Fruit fly (Drosophila melanogaster) whole organism, wandering third instar larva: ENCODE results near the gene Rab3-GAP.

ENCODE experiments used
- Dif ChIP-seq: fragments of 200-275, 200-300 bp; sonication (Bioruptor generic); optimal IDR thresholded peaks from 2 replicates; lab custom pipeline; 2018; ENCODE audit warnings: missing biosample characterization, missing genetic modification characterization; ENCODE audit not compliant: partially characterized antibody
- Hr78 ChIP-seq: fragments of >200 bp; optimal IDR thresholded peaks from 2 replicates; lab custom pipeline; 2017; ENCODE audit warnings: missing biosample characterization, missing genetic modification characterization
- Mio ChIP-seq: sonication (Bioruptor generic); optimal IDR thresholded peaks from 2 replicates; lab custom pipeline; 2016; ENCODE audit warnings: missing biosample characterization, missing genetic modification characterization
- Myc ChIP-seq: fragments of >200 bp; optimal IDR thresholded peaks from 2 replicates; lab custom pipeline; 2017
- brk ChIP-seq: fragments of 200-800 bp; sonication (Bioruptor generic); optimal IDR thresholded peaks from 2 replicates; lab custom pipeline; 2016; ENCODE audit warnings: missing biosample characterization, mild to moderate bottlenecking, missing genetic modification characterization
- fru ChIP-seq: fragments of 200-800 bp; sonication (Bioruptor generic); optimal IDR thresholded peaks from 3 replicates; lab custom pipeline; 2016; ENCODE audit warnings: missing biosample characterization, mild to moderate bottlenecking, missing genetic modification characterization
- jim ChIP-seq: fragments of 175-275, 200-325 bp; sonication (Bioruptor generic); optimal IDR thresholded peaks from 2 replicates; lab custom pipeline; 2016; ENCODE audit warnings: missing biosample characterization, mild to moderate bottlenecking, missing genetic modification characterization
- lola ChIP-seq: fragments of >200 bp; optimal IDR thresholded peaks from 2 replicates; lab custom pipeline; 2017; ENCODE audit warnings: missing biosample characterization, missing genetic modification characterization
- pan ChIP-seq: fragments of >200 bp; optimal IDR thresholded peaks from 2 replicates; lab custom pipeline; 2017
- psq ChIP-seq: fragments of 200-800 bp; sonication (Bioruptor generic); optimal IDR thresholded peaks from 3 replicates; lab custom pipeline; 2017; ENCODE audit warnings: missing biosample characterization, mild to moderate bottlenecking, missing genetic modification characterization, moderate library complexity
- usp ChIP-seq: fragments of >200 bp; optimal IDR thresholded peaks from 2 replicates; lab custom pipeline; 2017; ENCODE audit warnings: missing biosample characterization, missing genetic modification characterization
- woc ChIP-seq: sonication (Bioruptor generic); optimal IDR thresholded peaks from 2 replicates; lab custom pipeline; 2016; ENCODE audit warnings: missing biosample characterization, mild to moderate bottlenecking, missing genetic modification characterization

DNA sequence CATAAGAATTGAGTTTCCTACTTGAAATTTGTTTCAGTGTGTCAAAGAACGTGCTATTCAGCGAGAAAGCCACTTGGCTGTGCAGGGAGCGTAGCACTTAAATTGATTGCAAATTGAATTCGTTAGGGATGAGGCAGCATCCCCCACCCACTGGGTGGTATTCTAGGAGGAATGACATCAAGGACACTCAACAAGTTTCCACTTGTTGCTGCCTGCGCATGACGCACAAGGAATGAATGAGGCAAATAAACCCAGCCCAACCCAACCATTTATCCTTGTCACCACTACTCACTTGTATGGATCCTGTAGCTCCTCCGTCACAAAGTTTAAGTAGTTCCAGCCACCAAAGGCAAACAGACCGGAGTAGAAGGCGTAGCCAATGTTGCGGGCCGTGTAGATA, 9.6 kb downstream of the Rab3-GAP start:
- TF ChIP-seq Myc (lab: Kevin White, UChicago) (no peak), jim (GFP tag; lab: Kevin White, UChicago) (no peak), Hr78 (GFP tag; lab: Kevin White, UChicago) (no peak), woc (GFP tag; lab: Kevin White, UChicago) (no peak), Mio (GFP tag; lab: Kevin White, UChicago) (no peak), usp (no peak), lola (no peak), pan (lab: Kevin White, UChicago) (no peak), psq (GFP tag; lab: Kevin White, UChicago) (no peak), brk (GFP tag; lab: Kevin White, UChicago) (no peak), Dif (GFP tag; lab: Kevin White, UChicago) (no peak), fru (GFP tag; lab: Kevin White, UChicago) (no peak)
